Worm (Caenorhabditis elegans) whole organism, L2 larva: Measurements from ENCODE around the gene bath-1.

ENCODE experiments used
- alr-1 ChIP-seq: fragments of 150-350 bp; optimal IDR thresholded peaks from 2 replicates; lab custom pipeline; 2014; ENCODE audit warnings: missing biosample characterization, missing genetic modification characterization
- elt-1 ChIP-seq: fragments of 150-350 bp; optimal IDR thresholded peaks from 2 replicates; lab custom pipeline; 2014; ENCODE audit warnings: missing biosample characterization, missing genetic modification characterization
- nhr-77 ChIP-seq: fragments of 150-350 bp; optimal IDR thresholded peaks from 2 replicates; lab custom pipeline; 2014; ENCODE audit warnings: missing biosample characterization, missing genetic modification characterization

- TF ChIP-seq elt-1 (tag; lab: Kevin White, UChicago) (no peak), nhr-77 (tag; lab: Kevin White, UChicago) (no peak), alr-1 (no peak)
Measured at ce11 chrII:2051372-2051771, 22.8 kb upstream of the bath-1 start, which contains the start of gene fbxb-35.
